Worm (Caenorhabditis elegans): ENCODE results near the gene T25B2.1.

- TF ChIP-seq dox-1 (GFP tag; IDR thresholded peaks at IDR 0.05) (no peak), ama-1 (optimal IDR thresholded peaks at IDR 0.05) (no peak), ama-1 (GFP tag; optimal IDR thresholded peaks at IDR 0.05) (no peak), him-1 (tag; optimal IDR thresholded peaks at IDR 0.05) (no peak), B0019.2 (GFP tag; conservative IDR thresholded peaks at IDR 0.05) (no peak)
These were observed 4.5 kb upstream of the T25B2.1 start, which contains the start of gene T25B2.2 for ce11 chrX:6169252-6169651.
